Worm (Caenorhabditis elegans): ENCODE data around the gene adbp-1.

ce11 chrII:11400386-11400785 is 43.6 kb upstream of the adbp-1 start:
- TF ChIP-seq R02D3.7 (tag; optimal IDR thresholded peaks at IDR 0.05), result no peak
- TF ChIP-seq ceh-16 (tag; optimal IDR thresholded peaks at IDR 0.05), result no peak
- no peak for TF ChIP-seq sem-4 (tag; optimal IDR thresholded peaks at IDR 0.05)
- TF ChIP-seq dmd-4 (tag; optimal IDR thresholded peaks at IDR 0.05), result no peak

All from whole organism, L2 larva.